Worm (Caenorhabditis elegans): ENCODE measurements around the gene ints-9.

DNA sequence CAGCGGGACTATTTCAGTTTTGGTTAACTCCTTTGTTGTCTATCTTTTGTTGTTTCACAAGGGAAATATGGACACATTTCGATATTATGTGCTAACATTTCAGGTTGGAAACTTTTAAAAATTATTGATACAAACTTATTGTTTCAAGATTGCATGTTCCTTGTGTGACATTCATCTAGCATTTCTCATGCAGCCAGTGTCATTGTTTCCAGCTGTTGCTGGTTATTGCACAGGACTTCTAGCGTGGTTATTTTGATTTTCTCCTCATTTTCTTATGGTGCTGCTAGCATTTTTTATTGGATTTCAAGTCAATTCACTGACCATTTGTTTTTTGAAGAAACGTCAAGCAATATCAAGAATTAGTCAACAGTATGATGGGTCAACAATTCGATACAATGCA is 19.7 kb upstream of the ints-9 start:
- no peak for TF ChIP-seq nhr-25 (tag; optimal IDR thresholded peaks at IDR 0.05; ENCODE audit: borderline replicate concordance, insufficient read depth)
- no peak for TF ChIP-seq dmd-9 (GFP tag; IDR thresholded peaks at IDR 0.05)
- no peak for TF ChIP-seq ceh-32 (tag; optimal IDR thresholded peaks at IDR 0.05; ENCODE audit: poor library complexity)
- TF ChIP-seq egl-27 (tag; optimal IDR thresholded peaks at IDR 0.05) = no peak
- TF ChIP-seq dmd-8 (GFP tag; IDR thresholded peaks at IDR 0.05) = no peak
- TF ChIP-seq ceh-82 (tag; optimal IDR thresholded peaks at IDR 0.05) = no peak
- no peak for TF ChIP-seq zip-11 (GFP tag; IDR thresholded peaks at IDR 0.05)
- no peak for TF ChIP-seq F49E8.2 (tag; optimal IDR thresholded peaks at IDR 0.05; ENCODE audit: borderline replicate concordance)
- TF ChIP-seq aly-2 (tag; optimal IDR thresholded peaks at IDR 0.05) = no peak
- TF ChIP-seq unc-39 (tag; optimal IDR thresholded peaks at IDR 0.05) = no peak

All from whole organism, L4 larva.